Worm (Caenorhabditis elegans) whole organism, young adult: ENCODE data around the gene nhr-13.

ENCODE experiments used
- B0336.3 ChIP-seq: fragments of 200-800 bp; sonication (Bioruptor generic); IDR thresholded peaks from 2 replicates; pipeline ENCODE4 v1.3.6; 2022; ENCODE audit warnings: missing genetic modification characterization, missing compliant biosample characterization
- C17E4.6 ChIP-seq: fragments of 200-800 bp; sonication (Bioruptor generic); IDR thresholded peaks from 2 replicates; pipeline ENCODE4 v1.3.6; 2022; ENCODE audit warnings: missing genetic modification reagents, missing genetic modification characterization, missing compliant biosample characterization
- F22D6.2 ChIP-seq: sonication (generic microtip); optimal IDR thresholded peaks from 2 replicates; lab custom pipeline; 2016; ENCODE audit warnings: mild to moderate bottlenecking, missing genetic modification characterization, missing compliant biosample characterization
- F55B11.4 ChIP-seq: sonication (generic microtip); optimal IDR thresholded peaks from 2 replicates; lab custom pipeline; 2016; ENCODE audit warnings: missing compliant biosample characterization, missing genetic modification characterization, borderline replicate concordance; ENCODE audit not compliant: insufficient read depth
- K12H6.12 ChIP-seq: fragments of 200-800 bp; sonication (Bioruptor generic); optimal IDR thresholded peaks from 2 replicates; lab custom pipeline; 2018; ENCODE audit warnings: mild to moderate bottlenecking, missing genetic modification characterization, missing compliant biosample characterization
- T26A5.8 ChIP-seq: sonication (generic microtip); optimal IDR thresholded peaks from 2 replicates; lab custom pipeline; 2016; ENCODE audit warnings: missing genetic modification characterization, missing compliant biosample characterization
- Y79H2A.3 ChIP-seq: fragments of 200-800 bp; sonication (Bioruptor generic); conservative IDR thresholded peaks from 2 replicates; pipeline ENCODE4 v1.3.6; 2022; ENCODE audit warnings: missing genetic modification reagents, missing genetic modification characterization, missing compliant biosample characterization
- aptf-3 ChIP-seq: fragments of 200-800 bp; sonication (Bioruptor generic); IDR thresholded peaks from 2 replicates; pipeline ENCODE4 v1.3.6; 2022; ENCODE audit warnings: missing genetic modification characterization, missing compliant biosample characterization
- attf-3 ChIP-seq: fragments of 200-800 bp; sonication (Bioruptor generic); conservative IDR thresholded peaks from 2 replicates; pipeline ENCODE4 v1.3.6; 2022; ENCODE audit warnings: missing genetic modification reagents, missing genetic modification characterization, missing compliant biosample characterization
- attf-6 ChIP-seq: fragments of 200-800 bp; sonication (Bioruptor generic); IDR thresholded peaks from 2 replicates; pipeline ENCODE4 v1.3.6; 2022; ENCODE audit warnings: missing genetic modification reagents, missing genetic modification characterization, missing compliant biosample characterization
- ccch-3 ChIP-seq: fragments of 200-800 bp; sonication (Bioruptor generic); optimal IDR thresholded peaks from 2 replicates; lab custom pipeline; 2018; ENCODE audit warnings: mild to moderate bottlenecking, missing genetic modification characterization, missing compliant biosample characterization
- dox-1 ChIP-seq: fragments of 200-800 bp; sonication (Bioruptor generic); IDR thresholded peaks from 2 replicates; pipeline ENCODE4 v1.3.6; 2022; ENCODE audit warnings: missing genetic modification reagents, missing genetic modification characterization, missing compliant biosample characterization
- dpff-1 ChIP-seq: sonication (generic microtip); optimal IDR thresholded peaks from 2 replicates; lab custom pipeline; 2017; ENCODE audit warnings: mild to moderate bottlenecking, missing genetic modification characterization, missing compliant biosample characterization
- egrh-3 ChIP-seq: fragments of 200-800 bp; sonication (Bioruptor generic); IDR thresholded peaks from 2 replicates; pipeline ENCODE4 v1.3.6; 2022; ENCODE audit warnings: missing genetic modification reagents, missing genetic modification characterization, missing compliant biosample characterization
- ekl-4 ChIP-seq: fragments of 200-800 bp; sonication (Bioruptor generic); IDR thresholded peaks from 2 replicates; pipeline ENCODE4 v1.3.6; 2022; ENCODE audit warnings: missing genetic modification reagents, missing genetic modification characterization, missing compliant biosample characterization
- fkh-3 ChIP-seq: sonication (generic microtip); optimal IDR thresholded peaks from 2 replicates; lab custom pipeline; 2016; ENCODE audit warnings: mild to moderate bottlenecking, missing genetic modification characterization, missing compliant biosample characterization
- gei-17 ChIP-seq: fragments of 200-800 bp; sonication (Bioruptor generic); optimal IDR thresholded peaks from 2 replicates; lab custom pipeline; 2018; ENCODE audit warnings: mild to moderate bottlenecking, missing genetic modification characterization, missing compliant biosample characterization
- lin-26 ChIP-seq: fragments of 200-800 bp; sonication (Bioruptor generic); IDR thresholded peaks from 2 replicates; pipeline ENCODE4 v1.3.6; 2022; ENCODE audit warnings: missing genetic modification reagents, missing genetic modification characterization, missing compliant biosample characterization
- lin-35 ChIP-seq, 3 experiments: fragments of 150-350 bp in 2 of 3; sonication (generic microtip) in 1 of 3; optimal IDR thresholded peaks; 2 replicates each; lab custom pipeline; 2014 to 2018; ENCODE audit warnings: missing biosample characterization in 3 of 3, missing genetic modification characterization in 3 of 3, missing genetic modification reagents in 3 of 3
- lsl-1 ChIP-seq: fragments of 200-800 bp; sonication (Bioruptor generic); optimal IDR thresholded peaks from 2 replicates; lab custom pipeline; 2018; ENCODE audit warnings: mild to moderate bottlenecking, missing genetic modification characterization, moderate library complexity, missing compliant biosample characterization
- madf-10 ChIP-seq: sonication (generic microtip); optimal IDR thresholded peaks from 2 replicates; lab custom pipeline; 2016; ENCODE audit warnings: mild to moderate bottlenecking, missing genetic modification characterization, missing compliant biosample characterization
- madf-6 ChIP-seq: fragments of 200-800 bp; sonication (Bioruptor generic); IDR thresholded peaks from 2 replicates; pipeline ENCODE4 v1.3.6; 2022; ENCODE audit warnings: missing genetic modification reagents, missing genetic modification characterization, missing compliant biosample characterization
- mcd-1 ChIP-seq: fragments of 200-800 bp; sonication (Bioruptor generic); IDR thresholded peaks from 2 replicates; pipeline ENCODE4 v1.3.6; 2022; ENCODE audit warnings: missing genetic modification reagents, missing genetic modification characterization, missing compliant biosample characterization
- nfya-2 ChIP-seq: fragments of 200-800 bp; sonication (Bioruptor generic); IDR thresholded peaks from 2 replicates; pipeline ENCODE4 v1.3.6; 2022; ENCODE audit warnings: missing genetic modification reagents, missing genetic modification characterization, missing compliant biosample characterization
- pha-4 ChIP-seq: fragments of 150-350 bp; sonication (generic microtip); optimal IDR thresholded peaks from 2 replicates; lab custom pipeline; 2014; ENCODE audit warnings: missing biosample characterization, missing genetic modification reagents, missing genetic modification characterization
- rec-8 ChIP-seq, 2 experiments: sonication (generic microtip); optimal IDR thresholded peaks; 2 replicates each; lab custom pipeline; 2016; ENCODE audit warnings: mild to moderate bottlenecking in 2 of 2, missing genetic modification characterization in 2 of 2, missing genetic modification reagents in 2 of 2, missing genotype in 2 of 2, missing biosample characterization in 1 of 2, missing compliant biosample characterization in 1 of 2, moderate library complexity in 1 of 2
- sdz-38 ChIP-seq: sonication (generic microtip); optimal IDR thresholded peaks from 2 replicates; lab custom pipeline; 2016; ENCODE audit warnings: missing genotype, missing genetic modification characterization, missing compliant biosample characterization
- snpc-3.4 ChIP-seq: sonication (generic microtip); optimal IDR thresholded peaks from 2 replicates; lab custom pipeline; 2017; ENCODE audit warnings: missing genetic modification characterization, mild to moderate bottlenecking, missing compliant biosample characterization, antibody characterized with exemption, moderate library complexity, missing genotype, missing genetic modification reagents
- somi-1 ChIP-seq: fragments of 200-800 bp; sonication (Bioruptor generic); optimal IDR thresholded peaks from 2 replicates; lab custom pipeline; 2018; ENCODE audit warnings: mild to moderate bottlenecking, missing genetic modification characterization, missing compliant biosample characterization
- sptf-2 ChIP-seq: fragments of 200-800 bp; sonication (Bioruptor generic); optimal IDR thresholded peaks from 2 replicates; lab custom pipeline; 2018; ENCODE audit warnings: mild to moderate bottlenecking, missing genetic modification characterization, missing compliant biosample characterization
- zim-3 ChIP-seq: sonication (generic microtip); optimal IDR thresholded peaks from 2 replicates; lab custom pipeline; 2017; ENCODE audit warnings: mild to moderate bottlenecking, missing genetic modification characterization, moderate library complexity, missing compliant biosample characterization
- ztf-18 ChIP-seq: sonication (generic microtip); optimal IDR thresholded peaks from 2 replicates; lab custom pipeline; 2016; ENCODE audit warnings: missing genotype, mild to moderate bottlenecking, missing genetic modification characterization, missing compliant biosample characterization
- ztf-25 ChIP-seq: fragments of 200-800 bp; sonication (Bioruptor generic); IDR thresholded peaks from 2 replicates; pipeline ENCODE4 v1.3.6; 2022; ENCODE audit warnings: missing genetic modification reagents, missing genetic modification characterization, missing compliant biosample characterization
- ztf-28 ChIP-seq: fragments of 200-800 bp; sonication (Bioruptor generic); IDR thresholded peaks from 2 replicates; pipeline ENCODE4 v1.3.6; 2022; ENCODE audit warnings: missing genetic modification reagents, missing genetic modification characterization, missing compliant biosample characterization
- ztf-3 ChIP-seq: fragments of 200-800 bp; sonication (Bioruptor generic); optimal IDR thresholded peaks from 2 replicates; lab custom pipeline; 2018; ENCODE audit warnings: mild to moderate bottlenecking, missing genetic modification characterization, missing compliant biosample characterization
- ztf-6 ChIP-seq: fragments of 200-800 bp; sonication (Bioruptor generic); IDR thresholded peaks from 2 replicates; pipeline ENCODE4 v1.3.6; 2022; ENCODE audit warnings: missing genetic modification reagents, missing genetic modification characterization, missing compliant biosample characterization

Gene nhr-13

ce11 chrV:2149432-2149831, 42.9 kb upstream of the nhr-13 start, which contains the start of gene C45H4.21:
Gene C45H4.21, minus strand, starts transcription at chrV:2149532.
- no peak for TF ChIP-seq madf-10
- TF ChIP-seq gei-17 (GFP tag; lab: Kevin White, UChicago), result no peak
- no peak for TF ChIP-seq madf-6 (GFP tag; lab: Robert Waterston, UW)
- no peak for TF ChIP-seq pha-4 (tag; lab: Kevin White, UChicago)
- no peak for TF ChIP-seq T26A5.8 (tag; lab: Kevin White, UChicago)
- TF ChIP-seq B0336.3 (GFP tag; lab: Robert Waterston, UW), result no peak
- TF ChIP-seq F22D6.2, result no peak
- TF ChIP-seq dox-1 (GFP tag; lab: Robert Waterston, UW), result no peak

ce11 chrV:2150876-2151275, 41.4 kb upstream of the nhr-13 start, which contains the start of gene C45H4.13:
Gene C45H4.13, minus strand, starts transcription at chrV:2150976.
- TF ChIP-seq dpff-1 (tag; lab: Kevin White, UChicago) (no peak), snpc-3.4 (no peak), ekl-4 (GFP tag; lab: Robert Waterston, UW) (no peak), somi-1 (GFP tag; lab: Kevin White, UChicago) (no peak), K12H6.12 (tag; lab: Kevin White, UChicago) (no peak), ztf-3 (GFP tag; lab: Kevin White, UChicago) (no peak), ztf-28 (GFP tag; lab: Robert Waterston, UW) (no peak), Y79H2A.3 (GFP tag; lab: Robert Waterston, UW) (no peak), nfya-2 (no peak), attf-3 (GFP tag; lab: Robert Waterston, UW) (no peak), ztf-25 (GFP tag; lab: Robert Waterston, UW) (no peak), mcd-1 (GFP tag; lab: Robert Waterston, UW) (no peak), F22D6.2 (no peak), egrh-3 (GFP tag; lab: Robert Waterston, UW) (no peak), sptf-2 (GFP tag; lab: Kevin White, UChicago) (no peak), sdz-38 (tag; lab: Kevin White, UChicago) (no peak), ztf-18 (no peak), zim-3 (tag; lab: Kevin White, UChicago) (no peak)
- TF ChIP-seq, all 124 proteins: peak for 0

ce11 chrV:2151458-2151857, 40.8 kb upstream of the nhr-13 start, which contains the start of gene srbc-24:
Gene srbc-24, plus strand, starts transcription at chrV:2151758.
- no peak for TF ChIP-seq aptf-3 (GFP tag; lab: Robert Waterston, UW)
- TF ChIP-seq fkh-3 (tag; lab: Kevin White, UChicago), result no peak
- no peak for TF ChIP-seq attf-6 (GFP tag; lab: Robert Waterston, UW)
- TF ChIP-seq sptf-2 (GFP tag; lab: Kevin White, UChicago), result no peak
- TF ChIP-seq lsl-1 (GFP tag; lab: Kevin White, UChicago), result no peak
- TF ChIP-seq ccch-3 (GFP tag; lab: Kevin White, UChicago), result no peak
- no peak for TF ChIP-seq dox-1 (GFP tag; lab: Robert Waterston, UW)
- TF ChIP-seq F55B11.4, result no peak
- no peak for TF ChIP-seq lin-35 (GFP tag; optimal IDR thresholded peaks at IDR 0.05; lab: Kevin White, UChicago)
- no peak for TF ChIP-seq ztf-6 (GFP tag; lab: Robert Waterston, UW)
- TF ChIP-seq C17E4.6, result no peak

ce11 chrV:2153274-2153673, 39.0 kb upstream of the nhr-13 start, which contains the start of gene srbc-23:
Gene srbc-23, plus strand, starts transcription at chrV:2153574.
- TF ChIP-seq fkh-3 (tag; lab: Kevin White, UChicago) (no peak), aptf-3 (GFP tag; lab: Robert Waterston, UW) (no peak), lin-26 (no peak), rec-8 (tag; optimal IDR thresholded peaks at IDR 0.05; lab: Kevin White, UChicago) (no peak)
